Worm (Caenorhabditis elegans): ENCODE results near the gene srd-49.

DNA sequence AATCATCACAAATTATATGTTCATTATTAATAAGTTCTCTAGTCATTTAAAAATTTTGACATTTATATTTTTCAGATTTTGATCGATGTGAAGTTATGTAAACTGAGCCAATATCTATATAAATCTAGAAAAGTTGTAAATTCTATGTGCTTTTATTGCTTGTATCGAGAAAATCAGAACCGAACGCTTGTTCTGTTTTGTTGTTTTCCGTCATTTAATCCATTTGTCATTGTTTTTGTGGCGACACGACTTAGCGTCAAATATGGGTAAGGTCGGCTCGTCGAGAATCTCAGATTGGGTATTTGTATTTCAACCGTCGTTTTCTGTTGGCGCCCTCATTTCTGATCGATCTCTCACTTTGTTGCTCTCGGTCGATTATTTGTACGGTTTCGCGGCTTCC lies 19.9 kb downstream of the srd-49 start, which contains the start of gene cht-5:
- no peak for TF ChIP-seq F13H6.1 (tag; optimal IDR thresholded peaks at IDR 0.05)
- no peak for TF ChIP-seq elt-3 (tag; optimal IDR thresholded peaks at IDR 0.05)
- TF ChIP-seq fos-1 (tag; optimal IDR thresholded peaks at IDR 0.05) = no peak
- no peak for TF ChIP-seq ztf-4 (tag; optimal IDR thresholded peaks at IDR 0.05)
- TF ChIP-seq snpc-4 (tag; optimal IDR thresholded peaks at IDR 0.05) = no peak
- TF ChIP-seq nhr-23 (tag; optimal IDR thresholded peaks at IDR 0.05) = no peak
- no peak for TF ChIP-seq unc-62 (GFP tag; optimal IDR thresholded peaks at IDR 0.05)
- TF ChIP-seq alr-1 (tag; optimal IDR thresholded peaks at IDR 0.05) = no peak
- TF ChIP-seq nhr-77 (tag; optimal IDR thresholded peaks at IDR 0.05) = no peak
- TF ChIP-seq ama-1 (optimal IDR thresholded peaks at IDR 0.05) = no peak

Data from whole organism, L2 larva.